Worm (Caenorhabditis elegans) whole organism, L3 larva: ENCODE results near the gene W01C9.2.
A peak's percentile ranks its signal among the peaks of the same experiment; 100 is the strongest.

ENCODE experiments used
- ZK546.5 ChIP-seq: sonication (generic microtip); optimal IDR thresholded peaks from 2 replicates; lab custom pipeline; 2017; ENCODE audit warnings: missing biosample characterization, missing genetic modification characterization
- aly-2 ChIP-seq: fragments of 150-350 bp; optimal IDR thresholded peaks from 2 replicates; lab custom pipeline; 2014; ENCODE audit warnings: missing biosample characterization, missing genetic modification characterization
- ama-1 ChIP-seq: fragments of 150-350 bp; optimal IDR thresholded peaks from 2 replicates; lab custom pipeline; 2018
- ceh-28 ChIP-seq: fragments of 150-350 bp; optimal IDR thresholded peaks from 2 replicates; lab custom pipeline; 2014; ENCODE audit warnings: missing biosample characterization, missing genetic modification reagents, missing genetic modification characterization
- ceh-82 ChIP-seq: fragments of 150-350 bp; optimal IDR thresholded peaks from 2 replicates; lab custom pipeline; 2014; ENCODE audit warnings: missing biosample characterization, missing genetic modification characterization
- ceh-9 ChIP-seq: sonication (generic microtip); optimal IDR thresholded peaks from 2 replicates; lab custom pipeline; 2018; ENCODE audit warnings: missing biosample characterization, missing genetic modification characterization
- daf-12 ChIP-seq: fragments of 150-350 bp; optimal IDR thresholded peaks from 2 replicates; lab custom pipeline; 2014; ENCODE audit warnings: missing biosample characterization, missing genetic modification reagents, missing genetic modification characterization
- egl-27 ChIP-seq: sonication (generic microtip); optimal IDR thresholded peaks from 4 replicates; lab custom pipeline; 2017; ENCODE audit warnings: missing biosample characterization, missing genetic modification reagents, missing genetic modification characterization
- egl-5 ChIP-seq: fragments of 150-350 bp; optimal IDR thresholded peaks from 2 replicates; lab custom pipeline; 2017; ENCODE audit warnings: missing biosample characterization, missing genetic modification reagents, missing genetic modification characterization, inconsistent platforms
- elt-1 ChIP-seq: fragments of 150-350 bp; optimal IDR thresholded peaks from 2 replicates; lab custom pipeline; 2014; ENCODE audit warnings: missing biosample characterization, missing genetic modification characterization
- elt-2 ChIP-seq: sonication (generic microtip); optimal IDR thresholded peaks from 2 replicates; lab custom pipeline; 2016; ENCODE audit warnings: missing genetic modification reagents, mild to moderate bottlenecking, missing genetic modification characterization, missing compliant biosample characterization
- elt-3 ChIP-seq, 3 experiments: fragments of 150-350 bp in 1 of 3; sonication (generic microtip) in 2 of 3; optimal IDR thresholded peaks; 2 replicates in 2 of 3; 4 replicates in 1 of 3; lab custom pipeline; 2014 to 2017; ENCODE audit warnings: missing biosample characterization in 3 of 3, missing genetic modification characterization in 3 of 3
- fkh-10 ChIP-seq: sonication (generic microtip); optimal IDR thresholded peaks from 2 replicates; lab custom pipeline; 2017; ENCODE audit warnings: missing biosample characterization, missing genetic modification reagents, missing genetic modification characterization
- fkh-2 ChIP-seq: fragments of 150-350 bp; optimal IDR thresholded peaks from 2 replicates; lab custom pipeline; 2014; ENCODE audit warnings: missing biosample characterization, missing genetic modification reagents, missing genetic modification characterization
- fos-1 ChIP-seq: fragments of 150-350 bp; optimal IDR thresholded peaks from 2 replicates; lab custom pipeline; 2014; ENCODE audit warnings: missing biosample characterization, missing genetic modification characterization
- hmg-11 ChIP-seq: sonication (generic microtip); optimal IDR thresholded peaks from 2 replicates; lab custom pipeline; 2016; ENCODE audit warnings: missing genetic modification characterization, missing compliant biosample characterization
- jun-1 ChIP-seq: fragments of 150-350 bp; optimal IDR thresholded peaks from 2 replicates; lab custom pipeline; 2014; ENCODE audit warnings: missing biosample characterization, missing genetic modification reagents, missing genetic modification characterization
- lin-15B ChIP-seq: fragments of 150-350 bp; optimal IDR thresholded peaks from 2 replicates; lab custom pipeline; 2014; ENCODE audit warnings: missing biosample characterization, missing genetic modification characterization
- lsy-12 ChIP-seq: sonication (generic microtip); optimal IDR thresholded peaks from 2 replicates; lab custom pipeline; 2016; ENCODE audit warnings: mild to moderate bottlenecking, missing genetic modification characterization, missing compliant biosample characterization
- mml-1 ChIP-seq: fragments of 150-350 bp; sonication (generic microtip); optimal IDR thresholded peaks from 3 replicates; lab custom pipeline; 2014; ENCODE audit warnings: missing biosample characterization, missing genetic modification characterization
- nfya-1 ChIP-seq: sonication (generic microtip); optimal IDR thresholded peaks from 2 replicates; lab custom pipeline; 2017; ENCODE audit warnings: missing genetic modification characterization, mild to moderate bottlenecking, missing compliant biosample characterization, antibody characterized with exemption, moderate library complexity; ENCODE audit not compliant: insufficient read depth
- nhr-11 ChIP-seq: fragments of 150-350 bp; optimal IDR thresholded peaks from 2 replicates; lab custom pipeline; 2014; ENCODE audit warnings: missing biosample characterization, missing genetic modification characterization
- nhr-12 ChIP-seq: fragments of 150-350 bp; optimal IDR thresholded peaks from 2 replicates; lab custom pipeline; 2014; ENCODE audit warnings: missing biosample characterization, missing genetic modification characterization
- nhr-23 ChIP-seq: fragments of 150-350 bp; optimal IDR thresholded peaks from 2 replicates; lab custom pipeline; 2014; ENCODE audit warnings: missing biosample characterization, missing genetic modification reagents, missing genetic modification characterization
- nhr-237 ChIP-seq: fragments of 150-350 bp; optimal IDR thresholded peaks from 2 replicates; lab custom pipeline; 2014; ENCODE audit warnings: missing biosample characterization, missing genetic modification characterization
- nhr-25 ChIP-seq: sonication (generic microtip); optimal IDR thresholded peaks from 2 replicates; lab custom pipeline; 2017; ENCODE audit warnings: missing biosample characterization, missing genetic modification characterization
- nhr-28 ChIP-seq: fragments of 150-350 bp; optimal IDR thresholded peaks from 2 replicates; lab custom pipeline; 2014; ENCODE audit warnings: missing biosample characterization, missing genetic modification characterization
- nhr-43 ChIP-seq: sonication (generic microtip); optimal IDR thresholded peaks from 2 replicates; lab custom pipeline; 2016; ENCODE audit warnings: mild to moderate bottlenecking, missing genetic modification characterization, missing compliant biosample characterization; ENCODE audit not compliant: poor library complexity, severe bottlenecking
- nhr-67 ChIP-seq: fragments of 150-350 bp; optimal IDR thresholded peaks from 2 replicates; lab custom pipeline; 2014; ENCODE audit warnings: missing biosample characterization, missing genetic modification characterization
- nhr-76 ChIP-seq: fragments of 150-350 bp; sonication (generic microtip); optimal IDR thresholded peaks from 5 replicates; lab custom pipeline; 2014; ENCODE audit warnings: missing biosample characterization, missing genetic modification characterization
- nhr-77 ChIP-seq: fragments of 150-350 bp; optimal IDR thresholded peaks from 2 replicates; lab custom pipeline; 2014; ENCODE audit warnings: missing biosample characterization, missing genetic modification characterization
- pha-4 ChIP-seq: fragments of 150-350 bp; optimal IDR thresholded peaks from 2 replicates; lab custom pipeline; 2014; ENCODE audit warnings: missing biosample characterization, missing genetic modification reagents, missing genetic modification characterization
- pqm-1 ChIP-seq: fragments of 150-350 bp; optimal IDR thresholded peaks from 2 replicates; lab custom pipeline; 2017; ENCODE audit warnings: missing biosample characterization, missing genetic modification characterization, inconsistent platforms
- sea-2 ChIP-seq: fragments of 150-350 bp; sonication (generic microtip); optimal IDR thresholded peaks from 4 replicates; lab custom pipeline; 2014; ENCODE audit warnings: missing biosample characterization, missing genetic modification reagents, missing genetic modification characterization
- skn-1 ChIP-seq: fragments of 150-350 bp; optimal IDR thresholded peaks from 2 replicates; lab custom pipeline; 2014; ENCODE audit warnings: missing biosample characterization, missing genetic modification characterization
- snpc-4 ChIP-seq: fragments of 150-350 bp; optimal IDR thresholded peaks from 2 replicates; lab custom pipeline; 2014; ENCODE audit warnings: missing biosample characterization, missing genetic modification characterization
- tbx-2 ChIP-seq: sonication (generic microtip); optimal IDR thresholded peaks from 2 replicates; lab custom pipeline; 2016; ENCODE audit warnings: mild to moderate bottlenecking, missing genetic modification characterization, missing compliant biosample characterization
- unc-39 ChIP-seq: sonication (generic microtip); optimal IDR thresholded peaks from 4 replicates; lab custom pipeline; 2017; ENCODE audit warnings: missing biosample characterization, missing genetic modification characterization
- unc-62 ChIP-seq: fragments of 150-350 bp; sonication (generic microtip); optimal IDR thresholded peaks from 4 replicates; lab custom pipeline; 2014; ENCODE audit warnings: missing biosample characterization, missing genetic modification reagents, missing genetic modification characterization
- zag-1 ChIP-seq: fragments of 150-350 bp; optimal IDR thresholded peaks from 2 replicates; lab custom pipeline; 2014; ENCODE audit warnings: missing biosample characterization, missing genetic modification characterization
- ztf-11 ChIP-seq: fragments of 150-350 bp; optimal IDR thresholded peaks from 2 replicates; lab custom pipeline; 2014; ENCODE audit warnings: missing biosample characterization, missing genetic modification characterization
- ztf-4 ChIP-seq: fragments of 150-350 bp; optimal IDR thresholded peaks from 2 replicates; lab custom pipeline; 2014; ENCODE audit warnings: missing biosample characterization, missing genetic modification characterization

W01C9.2 gene

DNA sequence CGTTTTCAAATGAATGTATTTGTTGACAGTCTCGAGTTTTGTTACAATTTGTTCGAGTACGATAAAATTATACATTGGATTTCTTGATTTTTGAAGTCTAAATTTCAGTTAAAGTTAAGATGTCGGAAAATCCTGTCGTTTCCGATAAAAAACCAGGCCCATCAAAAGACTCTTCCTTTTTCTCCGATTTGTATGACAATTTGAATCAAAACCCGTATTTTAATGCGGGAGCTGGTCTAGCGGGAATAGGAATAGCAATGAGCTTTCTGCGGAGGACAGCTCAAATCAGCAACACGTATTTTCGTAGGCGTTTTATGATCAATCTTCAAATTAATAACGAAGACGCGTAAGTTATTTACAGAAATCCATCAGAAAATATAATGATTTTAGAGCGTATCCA, 34.8 kb downstream of the W01C9.2 start, which contains the start of gene bcs-1:
Gene bcs-1 (plus strand): TSS at position 109 of the 400 bp plus-strand sequence.
- TF ChIP-seq ZK546.5 (tag; lab: Kevin White, UChicago) (no peak), fkh-10 (no peak), nhr-25 (tag; lab: Kevin White, UChicago) (no peak), nhr-11 (tag; lab: Kevin White, UChicago) (no peak), nhr-67 (tag; lab: Kevin White, UChicago) (no peak), pha-4 (tag; lab: Kevin White, UChicago) (no peak), aly-2 (tag; lab: Kevin White, UChicago) (no peak), pqm-1 (tag; lab: Kevin White, UChicago) (no peak), nhr-12 (tag; lab: Kevin White, UChicago) (no peak), jun-1 (tag; lab: Kevin White, UChicago) (no peak), nfya-1 (tag; lab: Kevin White, UChicago) (no peak), snpc-4 (tag; lab: Kevin White, UChicago) (no peak), daf-12 (tag; lab: Kevin White, UChicago) (no peak), mml-1 (no peak), elt-3 (tag; optimal IDR thresholded peaks at IDR 0.05; lab: Kevin White, UChicago) (no peak), sea-2 (GFP tag; lab: Kevin White, UChicago) (no peak), zag-1 (tag; lab: Kevin White, UChicago) (no peak), hmg-11 (tag; lab: Kevin White, UChicago) (no peak)

ce11 chrII:8573044-8573443, 36.9 kb downstream of the W01C9.2 start, which contains the start of gene F54C9.7:
Gene F54C9.7, plus strand, starts transcription at chrII:8573344.
- TF ChIP-seq nhr-237 (tag; lab: Kevin White, UChicago): no peak
- TF ChIP-seq elt-2 (tag; lab: Kevin White, UChicago): no peak
- TF ChIP-seq hmg-11 (tag; lab: Kevin White, UChicago): no peak
- no peak for TF ChIP-seq fkh-10
- TF ChIP-seq ama-1 (lab: Kevin White, UChicago): no peak
- no peak for TF ChIP-seq tbx-2
- TF ChIP-seq nhr-23 (tag; lab: Kevin White, UChicago): no peak
- no peak for TF ChIP-seq nhr-25 (tag; lab: Kevin White, UChicago)
- no peak for TF ChIP-seq fkh-2 (tag; lab: Kevin White, UChicago)
- no peak for TF ChIP-seq elt-3 (tag; optimal IDR thresholded peaks at IDR 0.05; lab: Kevin White, UChicago)

- TF ChIP-seq lsy-12 (tag; lab: Kevin White, UChicago): no peak
- no peak for TF ChIP-seq ztf-4 (tag; lab: Kevin White, UChicago)
- no peak for TF ChIP-seq unc-62 (GFP tag; lab: Kevin White, UChicago)
- no peak for TF ChIP-seq ZK546.5 (tag; lab: Kevin White, UChicago)
- TF ChIP-seq ceh-9 (tag; lab: Kevin White, UChicago): no peak
- TF ChIP-seq nhr-25 (tag; lab: Kevin White, UChicago): no peak
- TF ChIP-seq zag-1 (tag; lab: Kevin White, UChicago): no peak
- no peak for TF ChIP-seq nhr-43
- no peak for TF ChIP-seq snpc-4 (tag; lab: Kevin White, UChicago)
- TF ChIP-seq elt-3 (tag; optimal IDR thresholded peaks at IDR 0.05; lab: Kevin White, UChicago): no peak
- TF ChIP-seq nhr-67 (tag; lab: Kevin White, UChicago): no peak
- TF ChIP-seq fkh-2 (tag; lab: Kevin White, UChicago): no peak
- TF ChIP-seq fos-1 (tag; lab: Kevin White, UChicago): no peak
- TF ChIP-seq nfya-1 (tag; lab: Kevin White, UChicago): no peak
- TF ChIP-seq fkh-10: no peak
- no peak for TF ChIP-seq ztf-11 (tag; lab: Kevin White, UChicago)
- TF ChIP-seq nhr-12 (tag; lab: Kevin White, UChicago): no peak
- TF ChIP-seq nhr-11 (tag; lab: Kevin White, UChicago): no peak
- TF ChIP-seq egl-27: no peak
- TF ChIP-seq nhr-28 (tag; lab: Kevin White, UChicago): no peak
These were observed 39.0 kb downstream of the W01C9.2 start, which contains the start of gene puf-5 for ce11 chrII:8575184-8575583. Gene puf-5, plus strand, starts transcription at chrII:8575541.

- no peak for TF ChIP-seq nhr-76 (tag; lab: Kevin White, UChicago)
- TF ChIP-seq ceh-9 (tag; lab: Kevin White, UChicago): no peak
- no peak for TF ChIP-seq fkh-2 (tag; lab: Kevin White, UChicago)
- TF ChIP-seq elt-3 (tag; optimal IDR thresholded peaks at IDR 0.05; lab: Kevin White, UChicago): no peak
- TF ChIP-seq egl-5 (tag; lab: Kevin White, UChicago): no peak
- no peak for TF ChIP-seq nhr-25 (tag; lab: Kevin White, UChicago)
- TF ChIP-seq nhr-12 (tag; lab: Kevin White, UChicago): no peak
- TF ChIP-seq lin-15B (tag; lab: Kevin White, UChicago): peak; percentile 42
- TF ChIP-seq mml-1: no peak
- peak; percentile 35 for TF ChIP-seq nhr-67 (tag; lab: Kevin White, UChicago)
- no peak for TF ChIP-seq ztf-11 (tag; lab: Kevin White, UChicago)
- TF ChIP-seq aly-2 (tag; lab: Kevin White, UChicago): no peak
- no peak for TF ChIP-seq unc-39 (tag; lab: Kevin White, UChicago)
- no peak for TF ChIP-seq ceh-82 (tag; lab: Kevin White, UChicago)
- no peak for TF ChIP-seq skn-1 (tag; lab: Kevin White, UChicago)
- TF ChIP-seq nhr-11 (tag; lab: Kevin White, UChicago): no peak
- TF ChIP-seq lsy-12 (tag; lab: Kevin White, UChicago): no peak
- TF ChIP-seq elt-2 (tag; lab: Kevin White, UChicago): no peak
- no peak for TF ChIP-seq unc-62 (GFP tag; lab: Kevin White, UChicago)
- TF ChIP-seq ceh-28: no peak
- no peak for TF ChIP-seq elt-1 (tag; lab: Kevin White, UChicago)
- no peak for TF ChIP-seq snpc-4 (tag; lab: Kevin White, UChicago)
- no peak for TF ChIP-seq nhr-28 (tag; lab: Kevin White, UChicago)
- peak; percentile 71 for TF ChIP-seq pha-4 (tag; lab: Kevin White, UChicago)
- TF ChIP-seq nhr-77 (tag; lab: Kevin White, UChicago): no peak
- no peak for TF ChIP-seq egl-27
- no peak for TF ChIP-seq nhr-237 (tag; lab: Kevin White, UChicago)
These were observed 41.4 kb downstream of the W01C9.2 start, which contains the start of gene F54C9.9 for ce11 chrII:8577509-8578099. Gene F54C9.9, plus strand, starts transcription at chrII:8578049.
